Fruit fly (Drosophila melanogaster): ENCODE data around the gene Wdr82.

Wdr82 gene

dm6 chr2L:8374235-8374634 is at the start of gene Wdr82:
Gene Wdr82, plus strand, starts transcription at chr2L:8374461.
- TF ChIP-seq Jra (GFP tag; optimal IDR thresholded peaks at IDR 0.05): no peak
- TF ChIP-seq HLH106 (tag; optimal IDR thresholded peaks at IDR 0.05): no peak
- TF ChIP-seq usp (GFP tag; optimal IDR thresholded peaks at IDR 0.05): no peak
- TF ChIP-seq Abd-B (GFP tag; optimal IDR thresholded peaks at IDR 0.05): no peak
- TF ChIP-seq Mio (GFP tag; optimal IDR thresholded peaks at IDR 0.05): no peak
- no peak for TF ChIP-seq Myc (optimal IDR thresholded peaks at IDR 0.05)
- TF ChIP-seq dmrt93B (GFP tag; optimal IDR thresholded peaks at IDR 0.05): no peak
- no peak for TF ChIP-seq Sp1 (GFP tag; optimal IDR thresholded peaks at IDR 0.05)
- TF ChIP-seq dsf (GFP tag; optimal IDR thresholded peaks at IDR 0.05; ENCODE audit: borderline replicate concordance): no peak
- TF ChIP-seq br (GFP tag; optimal IDR thresholded peaks at IDR 0.05): no peak
- TF ChIP-seq ey (GFP tag; optimal IDR thresholded peaks at IDR 0.05): no peak
- no peak for TF ChIP-seq fru (GFP tag; optimal IDR thresholded peaks at IDR 0.05)
- TF ChIP-seq brk (GFP tag; optimal IDR thresholded peaks at IDR 0.05): no peak
- no peak for TF ChIP-seq Hnf4 (GFP tag; optimal IDR thresholded peaks at IDR 0.05)
- TF ChIP-seq foxo (GFP tag; optimal IDR thresholded peaks at IDR 0.05): no peak
- TF ChIP-seq sv (GFP tag; optimal IDR thresholded peaks at IDR 0.05): no peak
- no peak for TF ChIP-seq Dfd (GFP tag; optimal IDR thresholded peaks at IDR 0.05)

- TF ChIP-seq CG9705 (GFP tag; optimal IDR thresholded peaks at IDR 0.05): no peak
- peak; percentile 29 for TF ChIP-seq Hr83 (GFP tag; optimal IDR thresholded peaks at IDR 0.05; ENCODE audit: poor library complexity, severe bottlenecking)
These were observed 49.1 kb upstream of the Wdr82 start, which contains the start of gene CG7781 for dm6 chr2L:8325150-8325549. Gene CG7781, minus strand, starts transcription at chr2L:8325409.

- TF ChIP-seq rgr (GFP tag; optimal IDR thresholded peaks at IDR 0.05) (peak; percentile 47), Jra (GFP tag; optimal IDR thresholded peaks at IDR 0.05) (no peak), lola (GFP tag; optimal IDR thresholded peaks at IDR 0.05) (no peak), OdsH (GFP tag; optimal IDR thresholded peaks at IDR 0.05) (peak; percentile 46), CG32264 (GFP tag; optimal IDR thresholded peaks at IDR 0.05) (no peak), Mio (GFP tag; optimal IDR thresholded peaks at IDR 0.05) (no peak), br (GFP tag; optimal IDR thresholded peaks at IDR 0.05) (peak; percentile 14), CrebA (GFP tag; optimal IDR thresholded peaks at IDR 0.05; ENCODE audit: borderline replicate concordance) (peak; percentile 39), fru (GFP tag; optimal IDR thresholded peaks at IDR 0.05) (peak; percentile 19), Dfd (GFP tag; optimal IDR thresholded peaks at IDR 0.05) (no peak), GATAd (GFP tag; optimal IDR thresholded peaks at IDR 0.05) (no peak), woc (GFP tag; optimal IDR thresholded peaks at IDR 0.05) (no peak), usp (GFP tag; optimal IDR thresholded peaks at IDR 0.05) (no peak), Hnf4 (GFP tag; optimal IDR thresholded peaks at IDR 0.05) (no peak), N (GFP tag; optimal IDR thresholded peaks at IDR 0.05) (no peak), Dif (GFP tag; optimal IDR thresholded peaks at IDR 0.05; ENCODE audit: partially characterized antibody) (no peak), Vsx2 (GFP tag; optimal IDR thresholded peaks at IDR 0.05; ENCODE audit: partially characterized antibody) (no peak), Sp1 (GFP tag; optimal IDR thresholded peaks at IDR 0.05) (peak; percentile 71), Hr83 (GFP tag; optimal IDR thresholded peaks at IDR 0.05; ENCODE audit: poor library complexity, severe bottlenecking) (no peak), brk (GFP tag; optimal IDR thresholded peaks at IDR 0.05) (no peak), dmrt93B (GFP tag; optimal IDR thresholded peaks at IDR 0.05) (no peak), h (GFP tag; optimal IDR thresholded peaks at IDR 0.05) (peak; percentile 7), Hr78 (GFP tag; optimal IDR thresholded peaks at IDR 0.05) (no peak), psq (GFP tag; optimal IDR thresholded peaks at IDR 0.05) (peak; percentile 50), Rel (GFP tag; optimal IDR thresholded peaks at IDR 0.05) (no peak), Rel (tag; optimal IDR thresholded peaks at IDR 0.05) (no peak), Myc (optimal IDR thresholded peaks at IDR 0.05) (peak; percentile 58), HLH106 (tag; optimal IDR thresholded peaks at IDR 0.05) (peak; percentile 42), tai (GFP tag; optimal IDR thresholded peaks at IDR 0.05) (no peak), foxo (GFP tag; optimal IDR thresholded peaks at IDR 0.05) (peak in 1 of 2 experiments; percentile 55), pan (optimal IDR thresholded peaks at IDR 0.05) (no peak), jim (GFP tag; optimal IDR thresholded peaks at IDR 0.05) (no peak), dl (GFP tag; optimal IDR thresholded peaks at IDR 0.05; ENCODE audit: insufficient read depth in 1 of 2, partially characterized antibody in 2 of 2) (no peak), sv (GFP tag; optimal IDR thresholded peaks at IDR 0.05) (no peak), Abd-B (GFP tag; optimal IDR thresholded peaks at IDR 0.05) (no peak), ey (GFP tag; optimal IDR thresholded peaks at IDR 0.05) (no peak), dsf (GFP tag; optimal IDR thresholded peaks at IDR 0.05; ENCODE audit: borderline replicate concordance) (no peak), sage (GFP tag; optimal IDR thresholded peaks at IDR 0.05) (no peak), CG9705 (GFP tag; optimal IDR thresholded peaks at IDR 0.05) (no peak)
These were observed 47.6 kb upstream of the Wdr82 start for dm6 chr2L:8326414-8327271.
